Worm (Caenorhabditis elegans) whole organism, L2 larva: ENCODE measurements around the gene F41G3.5.

Experiments
- C34F6.9 ChIP-seq: fragments of 150-350 bp; optimal IDR thresholded peaks from 2 replicates; lab custom pipeline; 2014; ENCODE audit warnings: missing biosample characterization, missing genetic modification characterization
- F13H6.1 ChIP-seq: sonication (generic microtip); optimal IDR thresholded peaks from 2 replicates; lab custom pipeline; 2016; ENCODE audit warnings: missing genetic modification characterization, missing compliant biosample characterization
- R02D3.7 ChIP-seq: fragments of 150-350 bp; optimal IDR thresholded peaks from 2 replicates; lab custom pipeline; 2014; ENCODE audit warnings: missing biosample characterization, missing genetic modification characterization
- ZK546.5 ChIP-seq: sonication (generic microtip); optimal IDR thresholded peaks from 2 replicates; lab custom pipeline; 2017; ENCODE audit warnings: missing biosample characterization, missing genetic modification characterization
- alr-1 ChIP-seq: fragments of 150-350 bp; optimal IDR thresholded peaks from 2 replicates; lab custom pipeline; 2014; ENCODE audit warnings: missing biosample characterization, missing genetic modification characterization
- aly-2 ChIP-seq: fragments of 150-350 bp; optimal IDR thresholded peaks from 2 replicates; lab custom pipeline; 2014; ENCODE audit warnings: missing biosample characterization, missing genetic modification characterization
- ama-1 ChIP-seq: fragments of 150-350 bp; optimal IDR thresholded peaks from 2 replicates; lab custom pipeline; 2018; ENCODE audit warnings: inconsistent platforms
- ceh-16 ChIP-seq: fragments of 150-350 bp; optimal IDR thresholded peaks from 2 replicates; lab custom pipeline; 2014; ENCODE audit warnings: missing biosample characterization, missing genetic modification characterization
- ceh-82 ChIP-seq: fragments of 150-350 bp; optimal IDR thresholded peaks from 2 replicates; lab custom pipeline; 2014; ENCODE audit warnings: missing biosample characterization, missing genetic modification characterization
- crh-2 ChIP-seq: sonication (generic microtip); optimal IDR thresholded peaks from 2 replicates; lab custom pipeline; 2017; ENCODE audit warnings: missing biosample characterization, missing genetic modification characterization
- dmd-4 ChIP-seq: sonication (generic microtip); optimal IDR thresholded peaks from 2 replicates; lab custom pipeline; 2017; ENCODE audit warnings: missing biosample characterization, missing genetic modification characterization
- egl-27 ChIP-seq: sonication (generic microtip); optimal IDR thresholded peaks from 3 replicates; lab custom pipeline; 2017; ENCODE audit warnings: missing biosample characterization, missing genetic modification reagents, missing genetic modification characterization
- elt-1 ChIP-seq: fragments of 150-350 bp; optimal IDR thresholded peaks from 2 replicates; lab custom pipeline; 2014; ENCODE audit warnings: missing biosample characterization, missing genetic modification characterization
- elt-3 ChIP-seq: sonication (generic microtip); optimal IDR thresholded peaks from 2 replicates; lab custom pipeline; 2017; ENCODE audit warnings: missing biosample characterization, missing genetic modification characterization
- fos-1 ChIP-seq: fragments of 150-350 bp; optimal IDR thresholded peaks from 2 replicates; lab custom pipeline; 2014; ENCODE audit warnings: missing biosample characterization, missing genetic modification characterization
- gmeb-1 ChIP-seq: fragments of 150-350 bp; optimal IDR thresholded peaks from 2 replicates; lab custom pipeline; 2014; ENCODE audit warnings: missing biosample characterization, missing genetic modification characterization
- lin-11 ChIP-seq: fragments of 150-350 bp; sonication (generic microtip); optimal IDR thresholded peaks from 2 replicates; lab custom pipeline; 2014; ENCODE audit warnings: missing biosample characterization, missing genetic modification characterization, inconsistent platforms, mixed read lengths
- lin-13 ChIP-seq: fragments of 150-350 bp; optimal IDR thresholded peaks from 2 replicates; lab custom pipeline; 2014; ENCODE audit warnings: missing biosample characterization, missing genetic modification reagents, missing genetic modification characterization
- lsy-2 ChIP-seq, 2 experiments: fragments of 150-350 bp in 1 of 2; sonication (generic microtip) in 1 of 2; optimal IDR thresholded peaks; 2 replicates each; lab custom pipeline; 2014 to 2017; ENCODE audit warnings: missing biosample characterization in 2 of 2, missing genetic modification characterization in 2 of 2
- mab-5 ChIP-seq: fragments of 150-350 bp; optimal IDR thresholded peaks from 2 replicates; lab custom pipeline; 2014; ENCODE audit warnings: missing biosample characterization, missing genetic modification characterization
- mbf-1 ChIP-seq: sonication (generic microtip); optimal IDR thresholded peaks from 2 replicates; lab custom pipeline; 2017; ENCODE audit warnings: missing biosample characterization, missing genetic modification characterization
- mdl-1 ChIP-seq, 2 experiments: fragments of 150-350 bp in 1 of 2; sonication (generic microtip) in 1 of 2; optimal IDR thresholded peaks; 2 replicates each; lab custom pipeline; 2017; ENCODE audit warnings: missing biosample characterization in 2 of 2, missing genetic modification characterization in 2 of 2
- nhr-10 ChIP-seq: sonication (generic microtip); optimal IDR thresholded peaks from 2 replicates; lab custom pipeline; 2017; ENCODE audit warnings: missing biosample characterization, missing genetic modification characterization
- nhr-11 ChIP-seq: fragments of 150-350 bp; optimal IDR thresholded peaks from 2 replicates; lab custom pipeline; 2014; ENCODE audit warnings: missing biosample characterization, missing genetic modification characterization
- nhr-12 ChIP-seq: fragments of 150-350 bp; optimal IDR thresholded peaks from 2 replicates; lab custom pipeline; 2014; ENCODE audit warnings: missing biosample characterization, missing genetic modification characterization
- nhr-129 ChIP-seq: fragments of 150-350 bp; optimal IDR thresholded peaks from 2 replicates; lab custom pipeline; 2014; ENCODE audit warnings: missing biosample characterization, missing genetic modification characterization
- nhr-21 ChIP-seq: fragments of 150-350 bp; optimal IDR thresholded peaks from 2 replicates; lab custom pipeline; 2014; ENCODE audit warnings: missing biosample characterization, missing genetic modification characterization
- nhr-23 ChIP-seq: fragments of 150-350 bp; optimal IDR thresholded peaks from 2 replicates; lab custom pipeline; 2014; ENCODE audit warnings: missing biosample characterization, missing genetic modification reagents, missing genetic modification characterization
- nhr-237 ChIP-seq: fragments of 150-350 bp; optimal IDR thresholded peaks from 2 replicates; lab custom pipeline; 2014; ENCODE audit warnings: missing biosample characterization, missing genetic modification characterization
- nhr-25 ChIP-seq: fragments of 150-350 bp; sonication (generic microtip); optimal IDR thresholded peaks from 3 replicates; lab custom pipeline; 2014; ENCODE audit warnings: missing biosample characterization, missing genetic modification characterization
- nhr-6 ChIP-seq: fragments of 150-350 bp; optimal IDR thresholded peaks from 2 replicates; lab custom pipeline; 2014; ENCODE audit warnings: missing biosample characterization, missing genetic modification characterization
- nhr-77 ChIP-seq: fragments of 150-350 bp; optimal IDR thresholded peaks from 2 replicates; lab custom pipeline; 2014; ENCODE audit warnings: missing biosample characterization, missing genetic modification characterization
- peb-1 ChIP-seq: fragments of 150-350 bp; optimal IDR thresholded peaks from 2 replicates; lab custom pipeline; 2014; ENCODE audit warnings: missing biosample characterization, missing genetic modification characterization
- sem-4 ChIP-seq: fragments of 150-350 bp; optimal IDR thresholded peaks from 2 replicates; lab custom pipeline; 2014; ENCODE audit warnings: missing biosample characterization, missing genetic modification reagents, missing genetic modification characterization
- skn-1 ChIP-seq: sonication (generic microtip); optimal IDR thresholded peaks from 2 replicates; lab custom pipeline; 2017; ENCODE audit warnings: missing biosample characterization, missing genetic modification characterization
- sma-3 ChIP-seq: sonication (generic microtip); optimal IDR thresholded peaks from 2 replicates; lab custom pipeline; 2016; ENCODE audit warnings: missing genetic modification reagents, missing genetic modification characterization, missing compliant biosample characterization
- sma-9 ChIP-seq, 2 experiments: fragments of 150-350 bp in 1 of 2; sonication (generic microtip) in 1 of 2; optimal IDR thresholded peaks; 2 replicates each; lab custom pipeline; 2014 to 2016; ENCODE audit warnings: missing genetic modification characterization in 2 of 2, mild to moderate bottlenecking in 1 of 2, missing biosample characterization in 1 of 2, missing compliant biosample characterization in 1 of 2, missing genetic modification reagents in 1 of 2, moderate library complexity in 1 of 2
- snpc-4 ChIP-seq: fragments of 150-350 bp; optimal IDR thresholded peaks from 2 replicates; lab custom pipeline; 2014; ENCODE audit warnings: missing biosample characterization, missing genetic modification characterization
- unc-39 ChIP-seq: fragments of 150-350 bp; optimal IDR thresholded peaks from 2 replicates; lab custom pipeline; 2014; ENCODE audit warnings: missing biosample characterization, missing genetic modification characterization
- unc-55 ChIP-seq: fragments of 150-350 bp; sonication (generic microtip); optimal IDR thresholded peaks from 3 replicates; lab custom pipeline; 2014; ENCODE audit warnings: missing biosample characterization, missing genetic modification reagents, missing genetic modification characterization
- unc-62 ChIP-seq: fragments of 150-350 bp; optimal IDR thresholded peaks from 2 replicates; lab custom pipeline; 2014; ENCODE audit warnings: missing biosample characterization, missing genetic modification reagents, missing genetic modification characterization
- zag-1 ChIP-seq: fragments of 150-350 bp; optimal IDR thresholded peaks from 2 replicates; lab custom pipeline; 2014; ENCODE audit warnings: missing biosample characterization, missing genetic modification characterization
- ztf-1 ChIP-seq: fragments of 200-800 bp; sonication (Bioruptor generic); conservative IDR thresholded peaks from 2 replicates; pipeline ENCODE4 v1.3.6; 2022; ENCODE audit warnings: missing genetic modification characterization, missing compliant biosample characterization
- ztf-11 ChIP-seq: sonication (generic microtip); optimal IDR thresholded peaks from 2 replicates; lab custom pipeline; 2017; ENCODE audit warnings: missing biosample characterization, missing genetic modification characterization
- ztf-4 ChIP-seq: fragments of 150-350 bp; optimal IDR thresholded peaks from 2 replicates; lab custom pipeline; 2014; ENCODE audit warnings: missing biosample characterization, missing genetic modification characterization

The F41G3.5 gene

DNA sequence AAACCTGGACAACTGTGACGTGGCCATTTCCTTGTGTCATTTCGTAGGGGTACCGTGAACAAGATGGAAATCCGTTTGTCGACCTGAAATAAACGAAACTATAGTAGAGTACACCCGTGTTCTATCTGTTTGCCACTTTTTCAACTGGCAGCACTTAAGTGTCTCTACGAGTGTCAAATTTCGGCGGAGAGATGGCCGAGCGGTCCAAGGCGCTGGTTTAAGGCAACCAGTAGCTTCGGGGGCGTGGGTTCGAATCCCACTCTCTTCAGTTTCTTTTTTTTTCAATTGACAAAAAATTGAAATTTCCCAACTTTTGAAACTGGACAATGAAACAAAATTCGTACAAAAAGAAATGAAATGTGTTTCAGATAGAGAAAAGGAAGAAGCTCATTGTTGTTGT lies 24.9 kb upstream of the F41G3.5 start (continued):
- no peak for TF ChIP-seq alr-1
- peak; percentile 26 for TF ChIP-seq gmeb-1 (tag; lab: Kevin White, UChicago)
- TF ChIP-seq lsy-2 (tag; optimal IDR thresholded peaks at IDR 0.05; lab: Kevin White, UChicago) = peak in 1 of 2 experiments; percentile 39
- TF ChIP-seq ztf-11 (tag; lab: Kevin White, UChicago) = no peak
- TF ChIP-seq nhr-25 (tag; lab: Kevin White, UChicago) = no peak
- TF ChIP-seq egl-27 (tag; lab: Kevin White, UChicago) = no peak
- no peak for TF ChIP-seq nhr-77 (tag; lab: Kevin White, UChicago)
- no peak for TF ChIP-seq elt-3
- TF ChIP-seq C34F6.9 (tag; lab: Kevin White, UChicago) = peak; percentile 23
- TF ChIP-seq aly-2 (tag; lab: Kevin White, UChicago) = no peak
- no peak for TF ChIP-seq unc-55 (GFP tag; lab: Kevin White, UChicago)
- no peak for TF ChIP-seq ztf-4
- TF ChIP-seq mbf-1 (tag; lab: Kevin White, UChicago) = no peak
- TF ChIP-seq ztf-1 (GFP tag; lab: Robert Waterston, UW) = no peak
- peak; percentile 3 for TF ChIP-seq F13H6.1 (tag; lab: Kevin White, UChicago)
- no peak for TF ChIP-seq nhr-237
- TF ChIP-seq elt-1 = no peak

ce11 chrII:6726814-6727213 lies 19.7 kb upstream of the F41G3.5 start:
- TF ChIP-seq unc-55 (GFP tag; lab: Kevin White, UChicago) = no peak
- no peak for TF ChIP-seq alr-1
- no peak for TF ChIP-seq nhr-237

DNA sequence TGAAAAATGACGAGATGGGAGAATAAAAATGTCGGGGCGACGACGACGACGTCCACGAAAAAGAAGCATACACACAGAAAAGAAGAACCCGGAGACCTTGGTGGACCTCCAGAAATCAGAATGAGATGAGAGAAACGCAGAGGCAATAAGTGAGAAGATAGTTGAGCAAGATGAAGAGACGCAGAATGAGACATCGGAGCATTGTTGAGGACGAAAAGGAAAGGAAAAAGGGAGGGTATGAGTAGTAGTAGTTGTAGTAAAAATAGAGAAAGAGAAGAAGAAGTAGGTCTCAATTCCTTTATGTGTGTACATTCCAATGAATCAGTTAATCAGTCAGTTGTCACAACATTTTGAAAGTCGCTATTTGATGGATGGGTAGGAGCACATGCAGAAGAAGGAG lies 17.2 kb upstream of the F41G3.5 start, which contains the start of gene T14B4.8:
TSS of gene T14B4.8 (minus strand) at position 60 of the 400 bp plus-strand sequence.
- TF ChIP-seq egl-27 (tag; lab: Kevin White, UChicago) (no peak), ceh-16 (no peak), nhr-25 (tag; lab: Kevin White, UChicago) (no peak), ztf-4 (no peak), nhr-6 (tag; lab: Kevin White, UChicago) (no peak), sma-3 (GFP tag; lab: Kevin White, UChicago) (no peak), peb-1 (no peak), aly-2 (tag; lab: Kevin White, UChicago) (no peak), zag-1 (peak; percentile 23), elt-1 (no peak), nhr-23 (tag; lab: Kevin White, UChicago) (no peak), ztf-11 (tag; lab: Kevin White, UChicago) (no peak), alr-1 (no peak), nhr-237 (no peak), nhr-11 (tag; lab: Kevin White, UChicago) (no peak), nhr-12 (tag; lab: Kevin White, UChicago) (no peak), unc-39 (tag; lab: Kevin White, UChicago) (no peak), ama-1 (lab: Kevin White, UChicago) (no peak), snpc-4 (peak; percentile 4), gmeb-1 (tag; lab: Kevin White, UChicago) (no peak), mbf-1 (tag; lab: Kevin White, UChicago) (no peak), nhr-77 (tag; lab: Kevin White, UChicago) (no peak), dmd-4 (no peak), ZK546.5 (tag; lab: Kevin White, UChicago) (no peak), lsy-2 (tag; optimal IDR thresholded peaks at IDR 0.05; lab: Kevin White, UChicago) (peak in 1 of 2 experiments; percentile 8), sem-4 (no peak), unc-62 (GFP tag; lab: Kevin White, UChicago) (no peak), C34F6.9 (tag; lab: Kevin White, UChicago) (peak; percentile 45), nhr-10 (tag; lab: Kevin White, UChicago) (no peak), nhr-129 (tag; lab: Kevin White, UChicago) (peak; percentile 18), mab-5 (tag; lab: Kevin White, UChicago) (no peak), nhr-21 (tag; lab: Kevin White, UChicago) (no peak), ceh-82 (tag; lab: Kevin White, UChicago) (no peak), ztf-1 (GFP tag; lab: Robert Waterston, UW) (no peak), elt-3 (no peak), lin-13 (GFP tag; lab: Kevin White, UChicago) (no peak), F13H6.1 (tag; lab: Kevin White, UChicago) (no peak), sma-9 (GFP tag; optimal IDR thresholded peaks at IDR 0.05; lab: Kevin White, UChicago) (no peak), sma-9 (tag; optimal IDR thresholded peaks at IDR 0.05; lab: Kevin White, UChicago) (no peak), lin-11 (tag; lab: Kevin White, UChicago) (no peak), R02D3.7 (tag; lab: Kevin White, UChicago) (no peak), skn-1 (tag; lab: Kevin White, UChicago) (no peak), crh-2 (tag; lab: Kevin White, UChicago) (no peak), mdl-1 (tag; optimal IDR thresholded peaks at IDR 0.05; lab: Kevin White, UChicago) (no peak), unc-55 (GFP tag; lab: Kevin White, UChicago) (peak; percentile 51), fos-1 (tag; lab: Kevin White, UChicago) (no peak)
